Worm (Caenorhabditis elegans) whole organism, dauer: ENCODE measurements around the gene egl-36.

ENCODE experiments used
- unc-62 ChIP-seq: sonication (generic microtip); optimal IDR thresholded peaks from 2 replicates; lab custom pipeline; 2017; ENCODE audit warnings: missing biosample characterization, missing genetic modification reagents, missing genetic modification characterization

Gene egl-36

DNA sequence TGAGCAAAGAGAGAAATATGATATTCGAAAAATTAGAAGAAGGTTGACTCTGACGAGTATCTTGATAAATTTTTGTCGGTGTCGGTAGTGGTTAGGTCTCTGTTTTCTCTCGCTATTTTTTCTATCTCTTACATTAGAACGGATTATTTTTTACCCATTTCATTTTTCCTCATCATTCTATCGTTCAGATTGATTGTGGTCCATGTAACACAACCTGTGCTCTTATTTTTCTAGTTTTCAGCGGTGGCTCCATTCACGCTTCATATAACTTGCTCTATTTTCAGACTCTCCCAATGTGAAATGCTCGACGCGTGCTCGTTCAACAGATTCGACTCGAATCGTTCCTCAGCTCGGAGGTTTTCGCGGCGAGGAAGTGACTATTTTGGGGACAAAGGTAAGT, at the start of gene egl-36:
Gene egl-36, plus strand, starts transcription at position 301 of the 400 bp plus-strand sequence.
- TF ChIP-seq unc-62 (GFP tag; lab: Kevin White, UChicago), result no peak

ce11 chrX:10684533-10684932, 49.6 kb upstream of the egl-36 start:
- no peak for TF ChIP-seq unc-62 (GFP tag; lab: Kevin White, UChicago)

DNA sequence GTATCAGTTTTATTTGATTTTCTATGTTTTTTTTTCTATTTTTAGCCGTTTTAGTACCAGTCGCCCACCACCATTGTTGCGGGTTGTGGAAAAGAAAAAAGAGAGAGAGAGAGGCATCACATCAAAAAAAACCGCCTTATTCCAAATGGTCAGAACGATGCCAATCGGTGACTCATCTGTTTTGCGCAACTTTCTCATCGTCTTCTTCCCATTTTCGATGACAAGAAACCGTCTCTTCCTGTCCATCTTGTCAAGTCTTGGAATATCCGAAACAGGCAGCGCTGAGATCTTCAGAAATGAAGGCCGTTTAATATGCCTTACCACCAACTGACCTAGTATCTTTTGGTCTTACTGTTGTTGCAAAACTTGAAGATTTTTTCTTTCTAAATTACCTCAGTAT, 47.6 kb upstream of the egl-36 start:
- TF ChIP-seq unc-62 (GFP tag; lab: Kevin White, UChicago), result no peak

ce11 chrX:10687317-10687716, 46.8 kb upstream of the egl-36 start:
- no peak for TF ChIP-seq unc-62 (GFP tag; lab: Kevin White, UChicago)

DNA sequence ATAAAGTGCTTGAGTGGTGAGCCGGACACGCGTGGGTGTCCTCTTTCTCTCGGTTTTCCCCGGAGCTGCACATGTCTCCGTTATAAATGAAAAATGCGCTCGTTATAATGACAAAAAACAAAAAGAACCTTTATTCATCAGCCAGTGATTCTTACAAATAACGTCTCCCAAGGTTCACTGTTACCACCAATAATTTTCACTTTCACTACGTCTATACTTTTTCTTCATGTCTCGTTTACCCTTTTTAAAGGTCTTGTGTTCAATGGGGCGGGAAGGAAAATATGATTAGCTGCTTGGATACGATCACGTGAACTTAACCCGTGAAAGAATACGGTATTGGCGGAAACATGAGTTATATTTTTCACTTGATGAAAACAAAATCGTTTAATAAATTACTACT, 45.8 kb upstream of the egl-36 start:
- no peak for TF ChIP-seq unc-62 (GFP tag; lab: Kevin White, UChicago)

- TF ChIP-seq unc-62 (GFP tag; lab: Kevin White, UChicago), result no peak
Observed at ce11 chrX:10689729-10690128, 44.4 kb upstream of the egl-36 start.

ce11 chrX:10691232-10691631, 42.9 kb upstream of the egl-36 start:
- no peak for TF ChIP-seq unc-62 (GFP tag; lab: Kevin White, UChicago)

DNA sequence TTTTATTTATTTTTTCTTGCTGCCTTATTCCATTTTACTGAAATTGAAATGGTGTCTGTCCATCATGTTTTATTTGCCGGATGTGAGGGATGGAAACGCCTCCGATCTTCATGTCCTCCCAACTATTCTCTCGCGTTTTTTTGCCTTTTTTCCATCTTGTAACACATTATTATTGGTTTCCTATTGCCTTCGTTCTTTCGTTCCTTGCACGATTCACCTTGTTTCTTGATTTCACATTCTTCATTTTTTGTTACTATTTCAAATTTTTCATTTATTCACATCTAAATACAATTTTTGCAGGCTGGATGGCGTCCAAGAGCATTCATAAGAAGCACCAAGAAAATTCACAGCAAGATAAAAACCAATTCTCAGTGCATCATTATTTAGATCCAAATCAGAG, 42.5 kb upstream of the egl-36 start, which contains the start of gene yap-1:
Gene yap-1, plus strand, starts transcription at position 301 of the 400 bp plus-strand sequence.
- no peak for TF ChIP-seq unc-62 (GFP tag; lab: Kevin White, UChicago)

DNA sequence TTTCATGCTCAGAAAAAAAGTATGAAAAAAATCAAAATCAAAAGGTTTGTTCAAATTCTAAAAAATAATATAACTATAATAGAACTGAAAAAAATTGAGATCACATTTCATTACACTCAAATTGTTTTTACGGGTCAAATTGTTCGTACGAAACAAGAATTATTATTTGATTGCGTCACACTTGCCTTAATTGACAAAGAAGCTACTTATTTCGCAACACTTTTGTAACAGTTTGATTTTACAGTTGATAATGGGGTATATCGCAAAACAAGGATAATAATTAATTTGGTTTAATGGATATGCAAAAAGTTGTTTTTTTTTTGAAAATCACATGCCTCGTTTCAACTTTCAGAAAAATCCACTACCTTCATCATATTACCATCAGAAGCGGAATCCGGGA, 42.1 kb upstream of the egl-36 start:
- no peak for TF ChIP-seq unc-62 (GFP tag; lab: Kevin White, UChicago)

DNA sequence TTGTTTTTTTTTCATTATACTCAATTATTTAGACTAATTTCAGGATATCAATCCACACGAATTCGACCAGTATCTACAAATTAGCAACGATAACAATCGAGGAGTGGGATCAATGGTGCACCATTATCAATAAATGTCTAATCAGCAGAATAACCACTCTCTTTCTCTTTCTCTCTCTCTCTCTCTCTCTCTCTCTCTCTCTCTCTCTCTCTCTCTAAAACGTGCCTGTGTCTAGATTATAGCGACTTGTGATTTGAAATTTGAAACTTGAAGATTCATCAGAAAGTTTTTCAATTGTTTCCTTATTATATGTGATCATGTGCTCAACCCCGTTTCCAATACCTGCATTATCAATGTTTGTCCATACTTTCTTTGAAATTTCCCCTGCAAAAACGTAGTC, 39.9 kb upstream of the egl-36 start:
- no peak for TF ChIP-seq unc-62 (GFP tag; lab: Kevin White, UChicago)

ce11 chrX:10694933-10695332, 39.2 kb upstream of the egl-36 start, which contains the start of gene plpp-1.3:
plpp-1.3 (plus strand) TSS chrX:10695312.
- no peak for TF ChIP-seq unc-62 (GFP tag; lab: Kevin White, UChicago)

DNA sequence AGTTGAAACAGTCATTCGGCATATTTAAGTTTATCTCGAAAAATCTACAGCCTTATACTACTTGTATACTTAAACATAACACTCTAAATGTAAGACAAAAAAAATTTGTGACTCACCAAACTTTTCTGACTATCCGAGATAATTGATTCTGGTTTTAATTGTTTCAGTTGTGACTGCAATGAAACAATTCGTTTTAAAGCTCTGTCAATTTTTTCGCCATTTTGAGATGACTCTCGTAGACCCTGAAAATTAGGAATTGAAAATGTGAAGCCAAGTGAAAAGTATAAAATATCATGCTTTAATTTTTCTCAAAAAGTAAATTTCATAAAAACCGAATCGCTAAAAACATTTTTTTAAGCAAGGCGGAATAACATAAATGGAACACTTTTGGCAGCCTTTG, 29.8 kb upstream of the egl-36 start:
- TF ChIP-seq unc-62 (GFP tag; lab: Kevin White, UChicago), result no peak

- no peak for TF ChIP-seq unc-62 (GFP tag; lab: Kevin White, UChicago)
Observed at ce11 chrX:10711769-10712168, 22.4 kb upstream of the egl-36 start, which contains the start of gene rhgf-1. rhgf-1 (minus strand) TSS chrX:10711869.

- TF ChIP-seq unc-62 (GFP tag; lab: Kevin White, UChicago), result no peak
Observed at ce11 chrX:10717019-10717418, 17.1 kb upstream of the egl-36 start, which contains the start of gene T01C1.4. T01C1.4 (minus strand) TSS chrX:10717119.

DNA sequence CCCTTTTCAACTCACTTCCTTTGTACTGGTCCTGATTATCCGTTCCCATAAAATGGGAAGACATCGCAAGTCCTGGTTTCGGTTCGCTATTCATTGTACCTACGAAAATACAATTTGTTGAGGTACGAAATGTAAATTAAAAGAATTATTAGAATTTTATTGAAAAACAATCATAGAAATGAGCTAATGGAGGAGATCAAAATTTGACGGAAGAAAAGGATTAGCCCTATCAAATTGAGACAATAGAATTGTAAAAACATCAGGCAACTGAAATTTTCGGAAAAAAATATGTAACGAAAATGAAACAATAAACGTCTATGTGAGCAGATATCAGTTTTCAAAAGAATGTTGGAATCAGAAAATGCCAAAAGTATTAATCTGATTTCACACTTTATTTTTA, 12.2 kb upstream of the egl-36 start, which contains the start of gene mbr-1:
Gene mbr-1, minus strand, starts transcription at position 101 of the 400 bp plus-strand sequence.
- no peak for TF ChIP-seq unc-62 (GFP tag; lab: Kevin White, UChicago)

DNA sequence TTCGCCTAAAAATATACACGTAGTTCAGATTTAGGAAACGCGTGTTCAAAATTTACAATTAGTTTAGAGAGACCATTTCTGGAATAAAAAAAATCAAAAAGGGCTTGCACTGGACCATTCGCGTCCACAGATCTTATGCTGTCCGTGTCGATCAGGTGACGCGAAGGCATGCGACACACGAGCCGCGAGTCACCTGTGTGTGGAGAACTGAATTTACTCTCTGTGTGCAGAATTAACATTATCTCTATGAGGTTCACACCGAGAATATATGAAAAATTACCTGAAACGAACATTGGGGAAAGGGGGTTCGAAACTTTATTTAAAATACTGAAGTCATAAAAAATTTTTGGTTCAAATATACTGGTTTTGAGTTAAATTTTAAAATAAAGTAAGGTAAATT, 6.4 kb upstream of the egl-36 start:
- no peak for TF ChIP-seq unc-62 (GFP tag; lab: Kevin White, UChicago)

ce11 chrX:10731837-10732236, 2.3 kb upstream of the egl-36 start:
- TF ChIP-seq unc-62 (GFP tag; lab: Kevin White, UChicago), result no peak

ce11 chrX:10746388-10746787, 12.3 kb downstream of the egl-36 start, which contains the start of gene R07A4.2:
R07A4.2 (minus strand) TSS chrX:10746488.
- no peak for TF ChIP-seq unc-62 (GFP tag; lab: Kevin White, UChicago)
